Worm (Caenorhabditis elegans) whole organism, L1 larva: ENCODE results near the gene grl-10.

Experiments used
- C16A3.4 ChIP-seq: fragments of 150-350 bp; optimal IDR thresholded peaks from 2 replicates; lab custom pipeline; 2014; ENCODE audit warnings: missing biosample characterization, missing genetic modification characterization
- Y116A8C.19 ChIP-seq: sonication (generic microtip); optimal IDR thresholded peaks from 2 replicates; lab custom pipeline; 2016; ENCODE audit warnings: missing compliant biosample characterization, missing genetic modification characterization, borderline replicate concordance
- alr-1 ChIP-seq: fragments of 200-800 bp; sonication (Bioruptor generic); optimal IDR thresholded peaks from 2 replicates; lab custom pipeline; 2018; ENCODE audit warnings: borderline replicate concordance, mild to moderate bottlenecking, missing genetic modification characterization, missing compliant biosample characterization
- blmp-1 ChIP-seq: fragments of 150-350 bp; optimal IDR thresholded peaks from 2 replicates; lab custom pipeline; 2014; ENCODE audit warnings: missing biosample characterization, missing genetic modification characterization
- ceh-63 ChIP-seq: fragments of 200-800 bp; sonication (Bioruptor generic); optimal IDR thresholded peaks from 2 replicates; lab custom pipeline; 2018; ENCODE audit warnings: mild to moderate bottlenecking, missing genetic modification characterization, missing compliant biosample characterization
- ceh-82 ChIP-seq, 3 experiments: fragments of 150-350 bp in 1 of 3; sonication (generic microtip) in 2 of 3; optimal IDR thresholded peaks; 2 replicates each; lab custom pipeline; 2014 to 2017; ENCODE audit warnings: missing biosample characterization in 3 of 3, missing genetic modification characterization in 3 of 3
- ceh-88 ChIP-seq: fragments of 200-800 bp; sonication (Bioruptor generic); IDR thresholded peaks from 2 replicates; pipeline ENCODE4 v1.3.6; 2022; ENCODE audit warnings: missing genetic modification characterization, missing compliant biosample characterization
- dpl-1 ChIP-seq, 3 experiments: fragments of 150-350 bp in 2 of 3; sonication (generic microtip) in 1 of 3; optimal IDR thresholded peaks; 2 replicates each; lab custom pipeline; 2014 to 2017; ENCODE audit warnings: missing biosample characterization in 3 of 3, missing genetic modification characterization in 3 of 3, missing genetic modification reagents in 3 of 3
- efl-1 ChIP-seq, 4 experiments: fragments of 150-350 bp; optimal IDR thresholded peaks in 3 of 4; peaks in 1 of 4; 1 replicate in 1 of 4; 2 replicates in 3 of 4; lab custom pipeline; 2014; ENCODE audit warnings: missing biosample characterization in 2 of 4, missing genetic modification characterization in 2 of 4, missing genetic modification reagents in 2 of 4
- egl-13 ChIP-seq: sonication (generic microtip); optimal IDR thresholded peaks from 2 replicates; lab custom pipeline; 2016; ENCODE audit warnings: missing genotype, missing genetic modification reagents, missing genetic modification characterization, missing compliant biosample characterization
- egl-27 ChIP-seq, 2 experiments: fragments of 150-350 bp in 1 of 2; sonication (generic microtip); optimal IDR thresholded peaks; 3 replicates each; lab custom pipeline; 2017 to 2018; ENCODE audit warnings: missing biosample characterization in 2 of 2, missing genetic modification characterization in 2 of 2, missing genetic modification reagents in 2 of 2
- elt-3 ChIP-seq, 6 experiments: fragments of 150-350 bp in 1 of 6; sonication (generic microtip); optimal IDR thresholded peaks; 2 replicates each; lab custom pipeline; 2017 to 2018; ENCODE audit warnings: missing biosample characterization in 6 of 6, missing genetic modification characterization in 6 of 6, inconsistent platforms in 1 of 6
- fkh-10 ChIP-seq: sonication (generic microtip); optimal IDR thresholded peaks from 2 replicates; lab custom pipeline; 2017; ENCODE audit warnings: missing biosample characterization, missing genetic modification reagents, missing genetic modification characterization
- fkh-4 ChIP-seq: sonication (generic microtip); optimal IDR thresholded peaks from 2 replicates; lab custom pipeline; 2016; ENCODE audit warnings: missing compliant biosample characterization, missing genetic modification characterization, borderline replicate concordance
- fkh-8 ChIP-seq: sonication (generic microtip); optimal IDR thresholded peaks from 2 replicates; lab custom pipeline; 2016; ENCODE audit warnings: mild to moderate bottlenecking, missing genetic modification characterization, missing compliant biosample characterization
- fos-1 ChIP-seq: fragments of 150-350 bp; optimal IDR thresholded peaks from 2 replicates; lab custom pipeline; 2014; ENCODE audit warnings: missing biosample characterization, missing genetic modification characterization
- hpl-2 ChIP-seq: fragments of 150-350 bp; optimal IDR thresholded peaks from 2 replicates; lab custom pipeline; 2014; ENCODE audit warnings: missing biosample characterization, missing genetic modification reagents, missing genetic modification characterization
- irx-1 ChIP-seq: sonication (generic microtip); optimal IDR thresholded peaks from 2 replicates; lab custom pipeline; 2016; ENCODE audit warnings: missing genetic modification characterization, missing compliant biosample characterization
- isw-1 ChIP-seq: fragments of 200-800 bp; sonication (Bioruptor generic); IDR thresholded peaks from 2 replicates; pipeline ENCODE4 v1.3.6; 2022; ENCODE audit warnings: missing genetic modification characterization, missing compliant biosample characterization
- jun-1 ChIP-seq: fragments of 150-350 bp; optimal IDR thresholded peaks from 2 replicates; lab custom pipeline; 2014; ENCODE audit warnings: missing biosample characterization, missing genetic modification reagents, missing genetic modification characterization
- lin-13 ChIP-seq: fragments of 150-350 bp; optimal IDR thresholded peaks from 2 replicates; lab custom pipeline; 2014; ENCODE audit warnings: missing biosample characterization, missing genetic modification reagents, missing genetic modification characterization
- lin-14 ChIP-seq: fragments of 200-800 bp; sonication (Bioruptor generic); optimal IDR thresholded peaks from 2 replicates; lab custom pipeline; 2018; ENCODE audit warnings: mild to moderate bottlenecking, missing genetic modification characterization, moderate library complexity, missing compliant biosample characterization
- lin-35 ChIP-seq, 2 experiments: fragments of 150-350 bp; optimal IDR thresholded peaks; 2 replicates each; lab custom pipeline; 2014; ENCODE audit warnings: missing biosample characterization in 2 of 2, missing genetic modification characterization in 2 of 2, missing genetic modification reagents in 2 of 2
- lir-3 ChIP-seq: sonication (generic microtip); optimal IDR thresholded peaks from 2 replicates; lab custom pipeline; 2016; ENCODE audit warnings: mild to moderate bottlenecking, missing genetic modification characterization, moderate library complexity, missing compliant biosample characterization; ENCODE audit not compliant: poor library complexity
- lsy-2 ChIP-seq, 2 experiments: fragments of 150-350 bp; optimal IDR thresholded peaks; 2 replicates each; lab custom pipeline; 2014; ENCODE audit warnings: missing biosample characterization in 2 of 2, missing genetic modification characterization in 2 of 2
- mdl-1 ChIP-seq, 2 experiments: fragments of 150-350 bp; optimal IDR thresholded peaks; 2 replicates each; lab custom pipeline; 2014 to 2017; ENCODE audit warnings: missing biosample characterization in 2 of 2, missing genetic modification characterization in 2 of 2, inconsistent platforms in 1 of 2
- mef-2 ChIP-seq: fragments of 150-350 bp; optimal IDR thresholded peaks from 2 replicates; lab custom pipeline; 2014; ENCODE audit warnings: missing biosample characterization, missing genetic modification characterization
- mep-1 ChIP-seq: fragments of 150-350 bp; optimal IDR thresholded peaks from 2 replicates; lab custom pipeline; 2014; ENCODE audit warnings: missing biosample characterization, missing genetic modification characterization
- nhr-12 ChIP-seq: sonication (generic microtip); optimal IDR thresholded peaks from 2 replicates; lab custom pipeline; 2017; ENCODE audit warnings: missing biosample characterization, missing genetic modification characterization
- nhr-19 ChIP-seq: fragments of 200-800 bp; sonication (Bioruptor generic); conservative IDR thresholded peaks from 2 replicates; pipeline ENCODE4 v1.3.6; 2022; ENCODE audit warnings: missing genetic modification characterization, missing compliant biosample characterization
- nhr-20 ChIP-seq: sonication (generic microtip); optimal IDR thresholded peaks from 2 replicates; lab custom pipeline; 2016; ENCODE audit warnings: mild to moderate bottlenecking, missing genetic modification characterization, missing compliant biosample characterization
- nhr-237 ChIP-seq: fragments of 150-350 bp; optimal IDR thresholded peaks from 2 replicates; lab custom pipeline; 2014; ENCODE audit warnings: missing biosample characterization, missing genetic modification characterization
- nhr-47 ChIP-seq: sonication (generic microtip); optimal IDR thresholded peaks from 2 replicates; lab custom pipeline; 2016; ENCODE audit warnings: mild to moderate bottlenecking, missing genetic modification characterization, moderate library complexity, missing compliant biosample characterization
- nhr-71 ChIP-seq: sonication (generic microtip); optimal IDR thresholded peaks from 2 replicates; lab custom pipeline; 2016; ENCODE audit warnings: mild to moderate bottlenecking, missing genetic modification characterization, moderate library complexity, missing compliant biosample characterization
- nhr-84 ChIP-seq: sonication (generic microtip); optimal IDR thresholded peaks from 2 replicates; lab custom pipeline; 2017; ENCODE audit warnings: missing biosample characterization, missing genetic modification characterization
- nhr-85 ChIP-seq: sonication (generic microtip); peaks from one replicate; lab custom pipeline; 2016; ENCODE audit warnings: missing genetic modification characterization, inconsistent platforms, missing compliant biosample characterization
- pag-3 ChIP-seq: sonication (generic microtip); optimal IDR thresholded peaks from 2 replicates; lab custom pipeline; 2017; ENCODE audit warnings: missing genetic modification characterization, mild to moderate bottlenecking, missing compliant biosample characterization, antibody characterized with exemption, borderline replicate concordance; ENCODE audit not compliant: insufficient read depth
- rnt-1 ChIP-seq: sonication (generic microtip); optimal IDR thresholded peaks from 2 replicates; lab custom pipeline; 2016; ENCODE audit warnings: mild to moderate bottlenecking, missing genetic modification characterization, moderate library complexity, missing compliant biosample characterization
- skn-1 ChIP-seq: fragments of 150-350 bp; optimal IDR thresholded peaks from 2 replicates; lab custom pipeline; 2014; ENCODE audit warnings: missing biosample characterization, missing genetic modification characterization
- snpc-4 ChIP-seq: fragments of 150-350 bp; optimal IDR thresholded peaks from 2 replicates; lab custom pipeline; 2014; ENCODE audit warnings: missing biosample characterization, missing genetic modification characterization
- snu-23 ChIP-seq: sonication (generic microtip); optimal IDR thresholded peaks from 2 replicates; lab custom pipeline; 2016; ENCODE audit warnings: missing genetic modification characterization, missing compliant biosample characterization
- swsn-7 ChIP-seq: sonication (generic microtip); optimal IDR thresholded peaks from 2 replicates; lab custom pipeline; 2016; ENCODE audit warnings: missing genetic modification characterization, missing compliant biosample characterization
- tbx-2 ChIP-seq: sonication (generic microtip); optimal IDR thresholded peaks from 2 replicates; lab custom pipeline; 2016; ENCODE audit warnings: missing genetic modification characterization, missing compliant biosample characterization
- unc-130 ChIP-seq: fragments of 150-350 bp; optimal IDR thresholded peaks from 2 replicates; lab custom pipeline; 2017; ENCODE audit warnings: missing biosample characterization, missing genetic modification characterization, inconsistent platforms
- vab-15 ChIP-seq: sonication (generic microtip); optimal IDR thresholded peaks from 2 replicates; lab custom pipeline; 2017; ENCODE audit warnings: missing genotype, mild to moderate bottlenecking, missing genetic modification characterization, missing compliant biosample characterization
- xbp-1 ChIP-seq: sonication (generic microtip); optimal IDR thresholded peaks from 2 replicates; lab custom pipeline; 2016; ENCODE audit warnings: missing genetic modification characterization, missing compliant biosample characterization
- zag-1 ChIP-seq: fragments of 150-350 bp; optimal IDR thresholded peaks from 2 replicates; lab custom pipeline; 2014; ENCODE audit warnings: missing biosample characterization, missing genetic modification characterization
- zip-4 ChIP-seq: fragments of 200-800 bp; sonication (Bioruptor generic); optimal IDR thresholded peaks from 2 replicates; lab custom pipeline; 2018; ENCODE audit warnings: mild to moderate bottlenecking, missing genetic modification characterization, moderate library complexity, missing compliant biosample characterization
- ztf-4 ChIP-seq: fragments of 150-350 bp; optimal IDR thresholded peaks from 2 replicates; lab custom pipeline; 2014; ENCODE audit warnings: missing biosample characterization, missing genetic modification characterization

Gene grl-10

DNA sequence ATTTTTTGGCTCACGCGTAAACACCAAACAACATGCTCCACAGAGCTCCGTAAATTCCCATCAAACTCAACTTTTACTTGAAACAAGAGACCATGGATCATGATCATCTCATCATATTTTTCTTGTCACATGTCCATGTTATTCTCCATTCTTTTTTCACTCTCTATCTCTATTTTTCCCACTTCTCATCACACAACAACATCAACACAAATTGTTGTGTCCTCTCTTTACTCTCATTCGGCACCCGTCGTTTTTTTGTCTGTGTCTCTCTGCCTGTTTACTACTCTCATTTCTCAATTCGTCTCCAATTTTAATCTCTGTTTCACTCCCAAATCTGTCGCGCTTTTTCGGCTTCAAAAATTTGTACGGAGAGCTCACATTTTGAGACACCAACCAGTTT, 15.1 kb upstream of the grl-10 start:
- peak; percentile 44 to 75 for TF ChIP-seq lsy-2 (tag; optimal IDR thresholded peaks at IDR 0.05; lab: Kevin White, UChicago)
- TF ChIP-seq jun-1 (tag; lab: Kevin White, UChicago): no peak
- TF ChIP-seq zag-1: peak; percentile 13
- TF ChIP-seq dpl-1 (GFP tag; optimal IDR thresholded peaks at IDR 0.05; lab: Kevin White, UChicago): peak; percentile 31 to 59 (median 53)
- TF ChIP-seq vab-15 (tag; lab: Kevin White, UChicago): peak; percentile 72
- TF ChIP-seq isw-1: peak; percentile 19; the same call in 1 of the 2 replicates
- peak; percentile 56 for TF ChIP-seq lir-3
- TF ChIP-seq egl-13: peak; percentile 18
- no peak for TF ChIP-seq snpc-4 (tag; lab: Kevin White, UChicago)
- TF ChIP-seq nhr-85 (tag; lab: Kevin White, UChicago): peak; percentile 91
- peak; percentile 20 for TF ChIP-seq C16A3.4
- TF ChIP-seq lin-14 (GFP tag; lab: Kevin White, UChicago): peak; percentile 97
- TF ChIP-seq mdl-1 (tag; optimal IDR thresholded peaks at IDR 0.05; lab: Kevin White, UChicago): peak in 1 of 2 experiments; percentile 73
- peak; percentile 49; the same call in 1 of the 2 replicates for TF ChIP-seq ceh-88 (GFP tag; lab: Robert Waterston, UW)
- TF ChIP-seq fkh-10 (GFP tag; lab: Kevin White, UChicago): peak; percentile 24
- TF ChIP-seq swsn-7 (tag; lab: Kevin White, UChicago): peak; percentile 39
- peak in 3 of 6 experiments; percentile 7 to 61 (median 26) for TF ChIP-seq elt-3 (tag; optimal IDR thresholded peaks at IDR 0.05; lab: Kevin White, UChicago)
- peak; percentile 89 for TF ChIP-seq snu-23 (GFP tag; lab: Kevin White, UChicago)
- peak; percentile 58 for TF ChIP-seq nhr-19 (GFP tag; lab: Robert Waterston, UW)
- no peak for TF ChIP-seq zip-4 (GFP tag; lab: Kevin White, UChicago)
- peak; percentile 50 to 72 for TF ChIP-seq lin-35 (GFP tag; optimal IDR thresholded peaks at IDR 0.05; lab: Kevin White, UChicago)
- TF ChIP-seq ceh-63: no peak
- TF ChIP-seq efl-1 (optimal IDR thresholded peaks at IDR 0.05; lab: Kevin White, UChicago): peak; percentile 49 to 61
- peak; percentile 34 to 93 for TF ChIP-seq efl-1 (GFP tag; optimal IDR thresholded peaks at IDR 0.05 in 1 of 2; lab: Kevin White, UChicago)
- TF ChIP-seq nhr-237: no peak
- TF ChIP-seq fkh-8 (tag; lab: Kevin White, UChicago): no peak
- peak in 1 of 3 experiments; percentile 57 for TF ChIP-seq ceh-82 (tag; optimal IDR thresholded peaks at IDR 0.05; lab: Kevin White, UChicago)
- peak; percentile 44 for TF ChIP-seq unc-130 (tag; lab: Kevin White, UChicago)
- peak; percentile 46 for TF ChIP-seq nhr-47 (tag; lab: Kevin White, UChicago)
- peak; percentile 56 for TF ChIP-seq tbx-2 (tag; lab: Kevin White, UChicago)
- TF ChIP-seq fkh-4 (tag; lab: Kevin White, UChicago): no peak
- no peak for TF ChIP-seq egl-27 (tag; optimal IDR thresholded peaks at IDR 0.05; lab: Kevin White, UChicago)
- peak; percentile 45 for TF ChIP-seq xbp-1 (tag; lab: Kevin White, UChicago)
- TF ChIP-seq rnt-1 (tag; lab: Kevin White, UChicago): peak; percentile 61
- TF ChIP-seq fos-1 (tag; lab: Kevin White, UChicago): peak; percentile 49
- peak; percentile 53 for TF ChIP-seq irx-1
- TF ChIP-seq lin-13: peak; percentile 45
- peak; percentile 16 for TF ChIP-seq mef-2
- peak; percentile 83 for TF ChIP-seq blmp-1 (tag; lab: Kevin White, UChicago)
- no peak for TF ChIP-seq skn-1 (tag; lab: Kevin White, UChicago)
- peak; percentile 72 for TF ChIP-seq mep-1
- TF ChIP-seq nhr-20 (tag; lab: Kevin White, UChicago): peak; percentile 84
- peak; percentile 86 for TF ChIP-seq nhr-71 (tag; lab: Kevin White, UChicago)

DNA sequence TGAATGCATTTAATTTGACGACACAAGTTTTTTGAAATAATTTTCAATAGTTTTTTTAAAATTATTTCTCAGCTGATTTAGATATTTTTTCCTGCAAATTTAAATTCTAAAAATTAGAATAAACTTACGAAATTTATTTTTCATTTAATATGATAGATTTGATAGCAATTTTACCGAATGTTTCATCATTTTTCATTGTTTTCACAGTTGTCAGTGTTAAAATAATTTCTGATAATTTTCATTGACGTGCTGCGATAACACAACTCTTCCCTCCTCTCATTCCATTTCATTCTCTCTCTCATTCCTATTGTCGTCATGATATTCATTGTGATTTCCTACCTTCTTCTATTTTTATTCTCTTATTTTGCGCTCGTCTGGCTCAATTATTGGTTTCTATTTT, 14.2 kb upstream of the grl-10 start, which contains the start of gene hint-3:
hint-3 (plus strand) TSS at position 301 of the 400 bp plus-strand sequence.
- no peak for TF ChIP-seq hpl-2
- no peak for TF ChIP-seq vab-15 (tag; lab: Kevin White, UChicago)
- no peak for TF ChIP-seq pag-3 (tag; lab: Kevin White, UChicago)
- no peak for TF ChIP-seq Y116A8C.19
- TF ChIP-seq ztf-4: no peak
- no peak for TF ChIP-seq nhr-84
- TF ChIP-seq lir-3: no peak
- TF ChIP-seq nhr-12 (tag; lab: Kevin White, UChicago): no peak
- no peak for TF ChIP-seq snu-23 (GFP tag; lab: Kevin White, UChicago)
- no peak for TF ChIP-seq elt-3 (tag; optimal IDR thresholded peaks at IDR 0.05; lab: Kevin White, UChicago)
- TF ChIP-seq alr-1 (tag; lab: Kevin White, UChicago): no peak
